Fruit fly (Drosophila melanogaster) whole organism, embryonic: Measurements from ENCODE around the gene RhoGEF4.

ENCODE experiments used
- Awh ChIP-seq: fragments of 200-800 bp; sonication (Bioruptor generic); IDR thresholded peaks from 2 replicates; pipeline ENCODE4, ENCODE4 v1.3.6; 2022; ENCODE audit warnings: missing biosample characterization, missing genetic modification characterization
- CG10209 ChIP-seq: fragments of 200-800 bp; sonication (Bioruptor generic); optimal IDR thresholded peaks from 3 replicates; lab custom pipeline; 2017; ENCODE audit warnings: missing biosample characterization, mild to moderate bottlenecking, missing genetic modification characterization, missing genetic modification reagents
- CG10274 ChIP-seq: fragments of 200-800 bp; sonication (Bioruptor generic); optimal IDR thresholded peaks from 3 replicates; lab custom pipeline; 2017; ENCODE audit warnings: missing biosample characterization, mild to moderate bottlenecking, missing genetic modification characterization
- CG10565 ChIP-seq: fragments of 200-800 bp; sonication (Bioruptor generic); optimal IDR thresholded peaks from 3 replicates; lab custom pipeline; 2016; ENCODE audit warnings: missing biosample characterization, mild to moderate bottlenecking, missing genetic modification characterization
- CG11398 ChIP-seq: fragments of 200-800 bp; sonication (Bioruptor generic); optimal IDR thresholded peaks from 2 replicates; lab custom pipeline; 2016; ENCODE audit warnings: missing biosample characterization, missing genetic modification characterization
- CG11695 ChIP-seq: fragments of 200-800 bp; sonication (Bioruptor generic); IDR thresholded peaks from 3 replicates; pipeline ENCODE4 v1.3.6; 2022; ENCODE audit warnings: missing biosample characterization, missing genetic modification characterization
- CG11723 ChIP-seq: fragments of 200-800 bp; sonication (Bioruptor generic); optimal IDR thresholded peaks from 2 replicates; lab custom pipeline; 2017; ENCODE audit warnings: missing biosample characterization, mild to moderate bottlenecking, missing genetic modification characterization
- CG12071 ChIP-seq: fragments of 200-800 bp; sonication (Bioruptor generic); optimal IDR thresholded peaks from 3 replicates; lab custom pipeline; 2018; ENCODE audit warnings: missing biosample characterization, mild to moderate bottlenecking, missing genetic modification characterization
- CG1603 ChIP-seq: fragments of 200-800 bp; sonication (Bioruptor generic); optimal IDR thresholded peaks from 2 replicates; lab custom pipeline; 2019; ENCODE audit warnings: missing biosample characterization, mild to moderate bottlenecking, missing genetic modification characterization, moderate library complexity
- CG17328 ChIP-seq: fragments of 200-800 bp; sonication (Bioruptor generic); IDR thresholded peaks from 2 replicates; pipeline ENCODE4 v1.3.6; 2022; ENCODE audit warnings: missing biosample characterization, missing genetic modification characterization
- CG1792 ChIP-seq: fragments of 200-800 bp; sonication (Bioruptor generic); optimal IDR thresholded peaks from 2 replicates; lab custom pipeline; 2016; ENCODE audit warnings: missing biosample characterization, missing genetic modification characterization
- CG18011 ChIP-seq: fragments of 200-800 bp; sonication (Bioruptor generic); optimal IDR thresholded peaks from 2 replicates; lab custom pipeline; 2017; ENCODE audit warnings: missing biosample characterization, missing genetic modification characterization, mild to moderate bottlenecking, moderate library complexity, missing genotype
- CG2116 ChIP-seq: fragments of 200-800 bp; sonication (Bioruptor generic); optimal IDR thresholded peaks from 3 replicates; lab custom pipeline; 2018; ENCODE audit warnings: missing biosample characterization, mild to moderate bottlenecking, missing genetic modification characterization
- CG31224 ChIP-seq: fragments of 200-800 bp; sonication (Bioruptor generic); IDR thresholded peaks from 2 replicates; pipeline ENCODE4 v1.3.6; 2022; ENCODE audit warnings: missing biosample characterization, missing genetic modification characterization
- CG32532 ChIP-seq: fragments of 200-800 bp; sonication (Bioruptor generic); IDR thresholded peaks from 2 replicates; pipeline ENCODE4 v1.3.6; 2022; ENCODE audit warnings: missing biosample characterization, missing genetic modification characterization
- CG3838 ChIP-seq: fragments of 200-800 bp; sonication (Bioruptor generic); optimal IDR thresholded peaks from 3 replicates; lab custom pipeline; 2016; ENCODE audit warnings: missing biosample characterization, missing genetic modification characterization
- CG4617 ChIP-seq: fragments of 200-800 bp; sonication (Bioruptor generic); optimal IDR thresholded peaks from 3 replicates; lab custom pipeline; 2016; ENCODE audit warnings: missing biosample characterization, missing genetic modification characterization, borderline replicate concordance
- Chrac-16 ChIP-seq: fragments of 200-800 bp; sonication (Bioruptor generic); optimal IDR thresholded peaks from 3 replicates; lab custom pipeline; 2016; ENCODE audit warnings: missing biosample characterization, missing genetic modification characterization
- HHEX ChIP-seq: fragments of 200-800 bp; sonication (Bioruptor generic); optimal IDR thresholded peaks from 3 replicates; lab custom pipeline; 2017; ENCODE audit warnings: missing biosample characterization, mild to moderate bottlenecking, missing genetic modification characterization, missing genetic modification reagents
- Hmr ChIP-seq: fragments of 200-800 bp; sonication (Bioruptor generic); optimal IDR thresholded peaks from 3 replicates; lab custom pipeline; 2017; ENCODE audit warnings: mild to moderate bottlenecking, missing biosample characterization, missing genetic modification reagents, missing genetic modification characterization
- Pdp1 ChIP-seq, 2 experiments: fragments of 200-800 bp; sonication (Bioruptor generic); optimal IDR thresholded peaks; 3 replicates each; lab custom pipeline; 2016; ENCODE audit warnings: missing biosample characterization in 2 of 2, missing genetic modification characterization in 2 of 2, mild to moderate bottlenecking in 1 of 2, moderate library complexity in 1 of 2
- Sox100B ChIP-seq: fragments of 200-800 bp; sonication (Bioruptor generic); optimal IDR thresholded peaks from 3 replicates; lab custom pipeline; 2018; ENCODE audit warnings: missing biosample characterization, mild to moderate bottlenecking, missing genetic modification characterization
- cas ChIP-seq: fragments of 200-800 bp; sonication (Bioruptor generic); IDR thresholded peaks from 2 replicates; pipeline ENCODE4 v1.3.6; 2022; ENCODE audit warnings: missing biosample characterization, missing genetic modification characterization
- chn ChIP-seq: fragments of 200-800 bp; sonication (Bioruptor generic); optimal IDR thresholded peaks from 2 replicates; lab custom pipeline; 2016; ENCODE audit warnings: missing biosample characterization, missing genetic modification characterization
- cwo ChIP-seq: fragments of 200-800 bp; sonication (Bioruptor generic); optimal IDR thresholded peaks from 3 replicates; lab custom pipeline; 2017; ENCODE audit warnings: missing biosample characterization, missing genetic modification characterization, mild to moderate bottlenecking, moderate library complexity, missing genetic modification reagents
- dmrt11E ChIP-seq: fragments of 200-800 bp; sonication (Bioruptor generic); optimal IDR thresholded peaks from 3 replicates; lab custom pipeline; 2018; ENCODE audit warnings: missing biosample characterization, mild to moderate bottlenecking, missing genetic modification characterization, moderate library complexity
- exex ChIP-seq: fragments of 200-800 bp; sonication (Bioruptor generic); optimal IDR thresholded peaks from 4 replicates; lab custom pipeline; 2018; ENCODE audit warnings: missing biosample characterization, mild to moderate bottlenecking, missing genetic modification characterization, moderate library complexity
- fd102C ChIP-seq: fragments of 200-800 bp; sonication (Bioruptor generic); optimal IDR thresholded peaks from 2 replicates; lab custom pipeline; 2018; ENCODE audit warnings: missing biosample characterization, mild to moderate bottlenecking, missing genetic modification characterization, moderate library complexity
- fd3F ChIP-seq: fragments of 200-800 bp; sonication (Bioruptor generic); optimal IDR thresholded peaks from 2 replicates; lab custom pipeline; 2018; ENCODE audit warnings: missing biosample characterization, mild to moderate bottlenecking, missing genetic modification characterization, moderate library complexity
- gcm ChIP-seq: fragments of 200-800 bp; sonication (Bioruptor generic); optimal IDR thresholded peaks from 2 replicates; lab custom pipeline; 2019; ENCODE audit warnings: missing biosample characterization, mild to moderate bottlenecking, missing genetic modification characterization, moderate library complexity
- grn ChIP-seq: fragments of 200-800 bp; sonication (Bioruptor generic); optimal IDR thresholded peaks from 3 replicates; lab custom pipeline; 2017; ENCODE audit warnings: missing biosample characterization, missing genetic modification characterization
- gt ChIP-seq: fragments of 200-800 bp; sonication (Bioruptor generic); IDR thresholded peaks from 2 replicates; pipeline ENCODE4 v1.3.6; 2022; ENCODE audit warnings: missing biosample characterization, missing genetic modification characterization
- ind ChIP-seq: fragments of 200-800 bp; sonication (Bioruptor generic); optimal IDR thresholded peaks from 3 replicates; lab custom pipeline; 2016; ENCODE audit warnings: missing biosample characterization, missing genetic modification characterization
- lola ChIP-seq, 3 experiments: fragments of >200 bp in 2 of 3; fragments of 200-800 bp in 1 of 3; sonication (Bioruptor generic) in 1 of 3; optimal IDR thresholded peaks; 2 replicates each; lab custom pipeline; 2017 to 2019; ENCODE audit warnings: missing biosample characterization in 3 of 3, missing genetic modification characterization in 3 of 3, mild to moderate bottlenecking in 1 of 3, moderate library complexity in 1 of 3
- onecut ChIP-seq: fragments of 200-800 bp; sonication (Bioruptor generic); IDR thresholded peaks from 2 replicates; pipeline ENCODE4 v1.3.6; 2022; ENCODE audit warnings: missing biosample characterization, missing genetic modification characterization
- org-1 ChIP-seq: fragments of 200-800 bp; sonication (Bioruptor generic); optimal IDR thresholded peaks from 2 replicates; lab custom pipeline; 2017; ENCODE audit warnings: missing biosample characterization, missing genetic modification characterization
- tna ChIP-seq: fragments of 200-800 bp; sonication (Bioruptor generic); IDR thresholded peaks from 2 replicates; pipeline ENCODE4 v1.3.6; 2022; ENCODE audit warnings: missing biosample characterization, missing genetic modification characterization; ENCODE audit not compliant: partially characterized antibody
- trh ChIP-seq: fragments of 200-800 bp; sonication (Bioruptor generic); optimal IDR thresholded peaks from 2 replicates; lab custom pipeline; 2016; ENCODE audit warnings: missing biosample characterization, missing genetic modification characterization
- ttk ChIP-seq: fragments of 200-800 bp; sonication (Bioruptor generic); IDR thresholded peaks from 2 replicates; pipeline ENCODE4 v2.1.2; 2022; ENCODE audit warnings: missing biosample characterization, missing genetic modification characterization
- vnd ChIP-seq: fragments of 200-800 bp; sonication (Bioruptor generic); IDR thresholded peaks from 3 replicates; pipeline ENCODE4 v1.3.6; 2022; ENCODE audit warnings: missing biosample characterization, missing genetic modification characterization; ENCODE audit not compliant: partially characterized antibody

The RhoGEF4 gene

dm6 chr3L:7360324-7360852 lies 37.2 kb upstream of the RhoGEF4 start, which contains the start of gene Sec63 (continued):
- TF ChIP-seq chn (GFP tag; lab: Kevin White, UChicago) = peak; percentile 57
- peak; percentile 78 for TF ChIP-seq CG2116 (GFP tag; lab: Kevin White, UChicago)
- TF ChIP-seq CG3838 = peak; percentile 2
- TF ChIP-seq trh (GFP tag; lab: Kevin White, UChicago) = no peak
- peak; percentile 43 for TF ChIP-seq CG4617
- TF ChIP-seq fd3F (GFP tag; lab: Kevin White, UChicago) = no peak
- no peak for TF ChIP-seq CG11695 (GFP tag; lab: Robert Waterston, UW)
- TF ChIP-seq CG11398 = no peak
- 0 out of 2 replicates have a peak, but pooled peaks have one; percentile 29 for TF ChIP-seq ttk
- TF ChIP-seq cwo (GFP tag; lab: Kevin White, UChicago) = no peak
- TF ChIP-seq Awh (GFP tag; lab: Robert Waterston, UW) = 0 out of 2 replicates have a peak, but pooled peaks have one; percentile 29
- TF ChIP-seq fd102C (GFP tag; lab: Kevin White, UChicago) = no peak
- no peak for TF ChIP-seq CG18011 (GFP tag; lab: Kevin White, UChicago)
- 0 out of 2 replicates have a peak, but pooled peaks have one; percentile 34 for TF ChIP-seq cas
- peak; percentile 35 for TF ChIP-seq ind (GFP tag; lab: Kevin White, UChicago)
- TF ChIP-seq CG1792 (GFP tag; lab: Kevin White, UChicago) = no peak
- peak; percentile 61 for TF ChIP-seq CG32532 (GFP tag; lab: Robert Waterston, UW)
- TF ChIP-seq Hmr (GFP tag; lab: Kevin White, UChicago) = peak; percentile 67
- TF ChIP-seq CG12071 (GFP tag; lab: Kevin White, UChicago) = no peak
- peak; percentile 78 for TF ChIP-seq vnd (GFP tag; lab: Robert Waterston, UW)
- peak; percentile 62 for TF ChIP-seq CG10209 (GFP tag; lab: Kevin White, UChicago)
- peak; percentile 29 for TF ChIP-seq exex (tag; lab: Kevin White, UChicago)
- TF ChIP-seq Pdp1 (GFP tag; optimal IDR thresholded peaks at IDR 0.05; lab: Kevin White, UChicago) = peak; percentile 5 to 11
- TF ChIP-seq dmrt11E (tag; lab: Kevin White, UChicago) = no peak
- TF ChIP-seq gcm = peak; percentile 3
- no peak for TF ChIP-seq gt
- TF ChIP-seq CG10274 = no peak
- peak; percentile 34 for TF ChIP-seq HHEX
- TF ChIP-seq Chrac-16 = peak; percentile 38
- TF ChIP-seq Sox100B (GFP tag; lab: Kevin White, UChicago) = peak; percentile 34
- TF ChIP-seq org-1 (GFP tag; lab: Kevin White, UChicago) = no peak
- no peak for TF ChIP-seq CG31224 (GFP tag; lab: Robert Waterston, UW)
- TF ChIP-seq tna (GFP tag; lab: Robert Waterston, UW) = peak; percentile 89
- TF ChIP-seq onecut = 0 out of 2 replicates have a peak, but pooled peaks have one; percentile 5
- no peak for TF ChIP-seq CG11723 (GFP tag; lab: Kevin White, UChicago)
- no peak for TF ChIP-seq lola (GFP tag; optimal IDR thresholded peaks at IDR 0.05; lab: Kevin White, UChicago)
- TF ChIP-seq CG1603 = peak; percentile 54
- TF ChIP-seq CG10565 (GFP tag; lab: Kevin White, UChicago) = no peak
- TF ChIP-seq grn (GFP tag; lab: Kevin White, UChicago) = peak; percentile 53
- TF ChIP-seq CG17328 (GFP tag; lab: Robert Waterston, UW) = peak; percentile 32; the same call in 1 of the 2 replicates
